Worm (Caenorhabditis elegans): ENCODE data around the gene ZK218.7.

ce11 chrV:17100829-17101228, 4.8 kb upstream of the ZK218.7 start, which contains the start of gene ZK218.5:
- TF ChIP-seq lsy-2 (tag; optimal IDR thresholded peaks at IDR 0.05) (no peak), F26F4.8 (GFP tag; conservative IDR thresholded peaks at IDR 0.05) (no peak), mdt-29 (GFP tag; IDR thresholded peaks at IDR 0.05) (no peak), nhr-11 (tag; optimal IDR thresholded peaks at IDR 0.05) (no peak), R02D3.7 (tag; optimal IDR thresholded peaks at IDR 0.05) (no peak)
